Fruit fly (Drosophila melanogaster): ENCODE results near the gene Ctps.

The Ctps gene

DNA sequence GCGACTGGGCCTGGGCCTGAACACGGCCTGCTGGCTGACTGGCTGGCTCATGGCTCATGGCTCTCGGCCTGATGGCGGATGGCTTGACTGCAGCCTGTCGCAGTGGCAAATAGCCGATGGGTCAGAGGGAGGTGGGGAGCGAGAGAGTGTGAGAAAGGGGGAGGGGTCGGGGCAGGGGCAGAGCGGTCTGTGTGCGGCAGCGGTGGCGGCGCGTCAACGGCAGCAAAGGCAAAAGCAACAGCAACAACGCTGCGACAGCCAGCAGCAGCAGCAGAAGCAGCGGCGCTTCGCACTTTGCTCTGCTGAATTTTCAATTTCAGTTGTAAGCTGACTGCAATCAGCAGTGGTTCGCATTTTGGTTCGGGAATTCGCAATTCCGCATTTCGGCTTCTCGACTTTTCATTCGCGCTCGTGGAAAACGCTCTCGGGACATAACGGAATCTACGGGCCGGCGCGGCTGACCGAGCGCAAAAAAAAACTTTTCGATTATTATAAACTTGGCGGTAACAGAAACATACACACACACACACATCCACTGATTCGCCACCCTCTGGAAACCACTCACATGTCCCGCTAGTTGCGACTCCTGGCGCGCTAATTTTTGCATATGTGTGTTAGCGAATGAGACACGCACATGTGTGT, 8.0 kb downstream of the Ctps start, which contains the start of gene CG45071:
TSS of gene CG45071 (plus strand) at position 317 of the 642 bp plus-strand sequence.
- TF ChIP-seq bbx (GFP tag; IDR thresholded peaks at IDR 0.05; ENCODE audit: partially characterized antibody) (peak; percentile 11; the same call in 1 of the 2 replicates), crol (GFP tag; IDR thresholded peaks at IDR 0.05) (peak; percentile 93), CG1792 (GFP tag; optimal IDR thresholded peaks at IDR 0.05) (no peak), cg (GFP tag; optimal IDR thresholded peaks at IDR 0.05) (peak; percentile 2), hb (GFP tag; IDR thresholded peaks at IDR 0.05; ENCODE audit: partially characterized antibody) (no peak), croc (GFP tag; conservative IDR thresholded peaks at IDR 0.05) (no peak), Adf1 (GFP tag; IDR thresholded peaks at IDR 0.05) (peak; percentile 48), CG43689 (GFP tag; IDR thresholded peaks at IDR 0.05) (0 out of 2 replicates have a peak, but pooled peaks have one; percentile 15), onecut (GFP tag; IDR thresholded peaks at IDR 0.05) (peak; percentile 79), chinmo (GFP tag; IDR thresholded peaks at IDR 0.05; ENCODE audit: partially characterized antibody) (0 out of 4 replicates have a peak, but pooled peaks have one; percentile 61), tx (GFP tag; optimal IDR thresholded peaks at IDR 0.05) (no peak), CG6854 (GFP tag; optimal IDR thresholded peaks at IDR 0.05) (peak; percentile 59), Deaf1 (tag; optimal IDR thresholded peaks at IDR 0.05) (peak; percentile 26), Drgx (GFP tag; IDR thresholded peaks at IDR 0.05) (peak; percentile 25; the same call in 1 of the 2 replicates), CG3726 (GFP tag; IDR thresholded peaks at IDR 0.05) (0 out of 3 replicates have a peak, but pooled peaks have one; percentile 51), nom (GFP tag; optimal IDR thresholded peaks at IDR 0.05) (peak; percentile 47), Opbp (GFP tag; IDR thresholded peaks at IDR 0.05; ENCODE audit: partially characterized antibody) (0 out of 3 replicates have a peak, but pooled peaks have one; percentile 16), dan (GFP tag; IDR thresholded peaks at IDR 0.05) (no peak), CG15479 (GFP tag; optimal IDR thresholded peaks at IDR 0.05) (no peak), shn (GFP tag; optimal IDR thresholded peaks at IDR 0.05) (no peak)

DNA sequence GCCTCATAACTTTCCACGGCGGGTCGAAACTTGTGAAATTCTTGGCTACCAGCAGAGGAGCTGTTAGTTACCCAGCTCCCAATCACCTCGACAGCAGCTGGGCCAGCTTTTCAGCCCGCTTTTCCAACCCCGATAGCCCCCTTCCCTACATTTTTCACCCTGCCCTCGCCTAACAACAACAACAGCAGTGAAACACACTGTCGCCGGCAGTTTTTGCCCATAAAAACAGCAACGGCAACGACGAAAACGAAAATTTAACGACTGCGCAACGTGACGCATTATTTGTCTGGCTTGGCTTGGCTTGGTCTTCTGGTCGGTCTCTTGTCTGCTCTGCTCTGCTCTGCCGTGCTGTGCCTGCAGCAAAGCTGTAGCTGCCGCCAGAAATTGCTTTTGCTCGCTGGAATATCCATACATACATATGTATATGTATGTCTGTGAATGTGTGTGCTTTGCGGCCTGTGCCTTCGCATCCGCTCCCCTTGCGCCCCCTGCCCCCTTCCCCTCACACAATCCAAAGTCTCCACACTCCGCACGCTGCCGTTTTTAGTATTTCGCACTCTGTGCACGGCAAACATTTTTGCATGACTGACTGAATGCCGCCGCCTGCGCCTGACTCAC, 9.6 kb downstream of the Ctps start:
- TF ChIP-seq unc-4 (GFP tag; IDR thresholded peaks at IDR 0.05; ENCODE audit: partially characterized antibody) (0 out of 2 replicates have a peak, but pooled peaks have one; percentile 28), ac (GFP tag; optimal IDR thresholded peaks at IDR 0.05) (no peak), CG6254 (GFP tag; optimal IDR thresholded peaks at IDR 0.05) (no peak), CG10209 (GFP tag; optimal IDR thresholded peaks at IDR 0.05) (no peak), klu (GFP tag; IDR thresholded peaks at IDR 0.05) (no peak), CG3726 (GFP tag; IDR thresholded peaks at IDR 0.05) (no peak), Oli (tag; optimal IDR thresholded peaks at IDR 0.05) (no peak), Hsf (GFP tag; optimal IDR thresholded peaks at IDR 0.05) (no peak), lmd (GFP tag; IDR thresholded peaks at IDR 0.05) (no peak), CG17361 (GFP tag; IDR thresholded peaks at IDR 0.05) (no peak), CG1233 (GFP tag; optimal IDR thresholded peaks at IDR 0.05) (no peak), Tbp (GFP tag; optimal IDR thresholded peaks at IDR 0.05) (no peak), Hmx (GFP tag; optimal IDR thresholded peaks at IDR 0.05) (no peak), CG11695 (GFP tag; IDR thresholded peaks at IDR 0.05) (no peak), CG9727 (GFP tag; optimal IDR thresholded peaks at IDR 0.05) (no peak), emc (GFP tag; optimal IDR thresholded peaks at IDR 0.05) (no peak), Chrac-16 (GFP tag; optimal IDR thresholded peaks at IDR 0.05) (no peak), CG4617 (GFP tag; optimal IDR thresholded peaks at IDR 0.05; ENCODE audit: borderline replicate concordance) (no peak), Drgx (GFP tag; IDR thresholded peaks at IDR 0.05) (no peak), CG1647 (GFP tag; optimal IDR thresholded peaks at IDR 0.05) (no peak), phol (tag; optimal IDR thresholded peaks at IDR 0.05) (no peak), Med (GFP tag) (peak; percentile 50), sna (GFP tag; IDR thresholded peaks at IDR 0.05; ENCODE audit: partially characterized antibody) (no peak), CG12659 (GFP tag; optimal IDR thresholded peaks at IDR 0.05) (no peak), Fer2 (tag; optimal IDR thresholded peaks at IDR 0.05) (no peak), crol (GFP tag; IDR thresholded peaks at IDR 0.05) (peak; percentile 77), Ets65A (GFP tag) (no peak), sd (tag; optimal IDR thresholded peaks at IDR 0.05) (peak; percentile 5), CG17359 (tag; optimal IDR thresholded peaks at IDR 0.05) (no peak), ash1 (GFP tag; optimal IDR thresholded peaks at IDR 0.05) (no peak)

Data from whole organism, embryonic.